Worm (Caenorhabditis elegans) whole organism, young adult: ENCODE data around the gene F39H12.3.

Experiments used
- F37B4.10 ChIP-seq: fragments of 200-800 bp; sonication (Bioruptor generic); IDR thresholded peaks from 2 replicates; pipeline ENCODE4 v1.3.6; 2022; ENCODE audit warnings: missing genetic modification characterization, missing compliant biosample characterization
- ama-1 ChIP-seq, 3 experiments: fragments of 150-350 bp in 1 of 3; sonication (generic microtip) in 2 of 3; optimal IDR thresholded peaks; 2 replicates each; lab custom pipeline; 2014 to 2018; ENCODE audit warnings: missing biosample characterization in 2 of 3, missing genetic modification characterization in 2 of 3, missing genetic modification reagents in 2 of 3
- lir-1 ChIP-seq: fragments of 200-800 bp; sonication (Bioruptor generic); conservative IDR thresholded peaks from 2 replicates; pipeline ENCODE4 v1.3.6; 2022; ENCODE audit warnings: missing genetic modification reagents, missing genetic modification characterization, missing compliant biosample characterization

- TF ChIP-seq ama-1 (optimal IDR thresholded peaks at IDR 0.05; lab: Kevin White, UChicago) = no peak
- TF ChIP-seq ama-1 (GFP tag; optimal IDR thresholded peaks at IDR 0.05; lab: Kevin White, UChicago) = no peak
- TF ChIP-seq F37B4.10 = no peak
- no peak for TF ChIP-seq lir-1
Measured at ce11 chrX:880367-880766, 39.1 kb upstream of the F39H12.3 start, which contains the start of gene ZC13.2.
